Fruit fly (Drosophila melanogaster) whole organism, wandering third instar larva: ENCODE data around the gene Cdk2.

ENCODE experiments used
- Abd-B ChIP-seq: fragments of >200 bp; optimal IDR thresholded peaks from 2 replicates; lab custom pipeline; 2017; ENCODE audit warnings: missing biosample characterization, missing genetic modification characterization
- CG32264 ChIP-seq: fragments of 200-800 bp; sonication (Bioruptor generic); optimal IDR thresholded peaks from 2 replicates; lab custom pipeline; 2016; ENCODE audit warnings: missing biosample characterization, missing genetic modification characterization
- CG9705 ChIP-seq: fragments of 200-800 bp; sonication (Bioruptor generic); optimal IDR thresholded peaks from 2 replicates; lab custom pipeline; 2018; ENCODE audit warnings: missing biosample characterization, mild to moderate bottlenecking, missing genetic modification characterization
- CrebA ChIP-seq: fragments of 200-800 bp; sonication (Bioruptor generic); optimal IDR thresholded peaks from 2 replicates; lab custom pipeline; 2016; ENCODE audit warnings: missing biosample characterization, mild to moderate bottlenecking, missing genetic modification characterization, borderline replicate concordance
- Dfd ChIP-seq: fragments of >200 bp; optimal IDR thresholded peaks from 2 replicates; lab custom pipeline; 2017; ENCODE audit warnings: missing biosample characterization, missing genetic modification characterization
- Dif ChIP-seq: fragments of 200-275, 200-300 bp; sonication (Bioruptor generic); optimal IDR thresholded peaks from 2 replicates; lab custom pipeline; 2018; ENCODE audit warnings: missing biosample characterization, missing genetic modification characterization; ENCODE audit not compliant: partially characterized antibody
- GATAd ChIP-seq: sonication (Bioruptor generic); optimal IDR thresholded peaks from 2 replicates; lab custom pipeline; 2016; ENCODE audit warnings: missing biosample characterization, missing genetic modification characterization
- HLH106 ChIP-seq: fragments of 200-800 bp; optimal IDR thresholded peaks from 3 replicates; lab custom pipeline; 2019; ENCODE audit warnings: missing biosample characterization, mild to moderate bottlenecking, missing genetic modification characterization, moderate library complexity
- Hnf4 ChIP-seq: fragments of 200-800 bp; sonication (Bioruptor generic); optimal IDR thresholded peaks from 2 replicates; lab custom pipeline; 2016; ENCODE audit warnings: missing biosample characterization, mild to moderate bottlenecking, missing genetic modification characterization
- Hr78 ChIP-seq: fragments of >200 bp; optimal IDR thresholded peaks from 2 replicates; lab custom pipeline; 2017; ENCODE audit warnings: missing biosample characterization, missing genetic modification characterization
- Hr83 ChIP-seq: fragments of 200-300 bp; sonication (Bioruptor generic); optimal IDR thresholded peaks from 2 replicates; lab custom pipeline; 2016; ENCODE audit warnings: missing biosample characterization, mild to moderate bottlenecking, missing genetic modification characterization, moderate library complexity; ENCODE audit not compliant: poor library complexity, severe bottlenecking
- Jra ChIP-seq: sonication (Bioruptor generic); optimal IDR thresholded peaks from 2 replicates; lab custom pipeline; 2016; ENCODE audit warnings: missing biosample characterization, missing genetic modification characterization
- Mio ChIP-seq: sonication (Bioruptor generic); optimal IDR thresholded peaks from 2 replicates; lab custom pipeline; 2016; ENCODE audit warnings: missing biosample characterization, missing genetic modification characterization
- Myc ChIP-seq: fragments of >200 bp; optimal IDR thresholded peaks from 2 replicates; lab custom pipeline; 2017
- N ChIP-seq: fragments of >200 bp; optimal IDR thresholded peaks from 2 replicates; lab custom pipeline; 2018; ENCODE audit warnings: missing biosample characterization, missing external identifiers, missing genetic modification characterization
- OdsH ChIP-seq: fragments of 200-800 bp; sonication (Bioruptor generic); optimal IDR thresholded peaks from 2 replicates; lab custom pipeline; 2016; ENCODE audit warnings: missing biosample characterization, mild to moderate bottlenecking, missing genetic modification characterization
- Rel ChIP-seq, 2 experiments: fragments of 200-800 bp; sonication (Bioruptor generic) in 1 of 2; optimal IDR thresholded peaks; 2 replicates in 1 of 2; 3 replicates in 1 of 2; lab custom pipeline; 2016 to 2019; ENCODE audit warnings: mild to moderate bottlenecking in 2 of 2, missing biosample characterization in 2 of 2, missing genetic modification characterization in 2 of 2, moderate library complexity in 1 of 2
- Sp1 ChIP-seq: fragments of 200-800 bp; sonication (Bioruptor generic); optimal IDR thresholded peaks from 3 replicates; lab custom pipeline; 2019; ENCODE audit warnings: missing biosample characterization, mild to moderate bottlenecking, missing genetic modification characterization, moderate library complexity
- Vsx2 ChIP-seq: fragments of 200-300, 225-300 bp; sonication (Bioruptor generic); optimal IDR thresholded peaks from 2 replicates; lab custom pipeline; 2018; ENCODE audit warnings: missing biosample characterization, missing genetic modification characterization; ENCODE audit not compliant: partially characterized antibody
- br ChIP-seq: fragments of 200-800 bp; sonication (Bioruptor generic); optimal IDR thresholded peaks from 2 replicates; lab custom pipeline; 2016; ENCODE audit warnings: missing biosample characterization, missing genetic modification characterization
- brk ChIP-seq: fragments of 200-800 bp; sonication (Bioruptor generic); optimal IDR thresholded peaks from 2 replicates; lab custom pipeline; 2016; ENCODE audit warnings: missing biosample characterization, mild to moderate bottlenecking, missing genetic modification characterization
- dl ChIP-seq, 2 experiments: fragments of 175-275, 200-275 bp in 1 of 2; fragments of 200-275 bp in 1 of 2; sonication (Bioruptor generic); optimal IDR thresholded peaks; lab custom pipeline; 2018; ENCODE audit warnings: mild to moderate bottlenecking in 2 of 2, missing biosample characterization in 2 of 2, missing genetic modification characterization in 2 of 2, moderate library complexity in 2 of 2; ENCODE audit not compliant: partially characterized antibody in 2 of 2, insufficient read depth in 1 of 2
- dmrt93B ChIP-seq: fragments of 200-800 bp; sonication (Bioruptor generic); optimal IDR thresholded peaks from 2 replicates; lab custom pipeline; 2018; ENCODE audit warnings: missing biosample characterization, mild to moderate bottlenecking, missing genetic modification characterization
- dsf ChIP-seq: sonication (Bioruptor generic); optimal IDR thresholded peaks from 2 replicates; lab custom pipeline; 2016; ENCODE audit warnings: missing biosample characterization, missing genetic modification characterization, borderline replicate concordance
- ey ChIP-seq: fragments of 200-800 bp; sonication (Bioruptor generic); optimal IDR thresholded peaks from 2 replicates; lab custom pipeline; 2016; ENCODE audit warnings: missing biosample characterization, missing genetic modification characterization
- foxo ChIP-seq, 2 experiments: fragments of 200-800 bp; sonication (Bioruptor generic); optimal IDR thresholded peaks; 2 replicates in 1 of 2; 3 replicates in 1 of 2; lab custom pipeline; 2016 to 2017; ENCODE audit warnings: missing biosample characterization in 2 of 2, missing genetic modification characterization in 2 of 2
- fru ChIP-seq: fragments of 200-800 bp; sonication (Bioruptor generic); optimal IDR thresholded peaks from 3 replicates; lab custom pipeline; 2016; ENCODE audit warnings: missing biosample characterization, mild to moderate bottlenecking, missing genetic modification characterization
- h ChIP-seq: fragments of 200-800 bp; sonication (Bioruptor generic); optimal IDR thresholded peaks from 3 replicates; lab custom pipeline; 2016; ENCODE audit warnings: missing biosample characterization, mild to moderate bottlenecking, missing genetic modification characterization
- jim ChIP-seq: fragments of 175-275, 200-325 bp; sonication (Bioruptor generic); optimal IDR thresholded peaks from 2 replicates; lab custom pipeline; 2016; ENCODE audit warnings: missing biosample characterization, mild to moderate bottlenecking, missing genetic modification characterization
- lola ChIP-seq: fragments of >200 bp; optimal IDR thresholded peaks from 2 replicates; lab custom pipeline; 2017; ENCODE audit warnings: missing biosample characterization, missing genetic modification characterization
- pan ChIP-seq: fragments of >200 bp; optimal IDR thresholded peaks from 2 replicates; lab custom pipeline; 2017
- psq ChIP-seq: fragments of 200-800 bp; sonication (Bioruptor generic); optimal IDR thresholded peaks from 3 replicates; lab custom pipeline; 2017; ENCODE audit warnings: missing biosample characterization, mild to moderate bottlenecking, missing genetic modification characterization, moderate library complexity
- rgr ChIP-seq: fragments of 200-800 bp; sonication (Bioruptor generic); optimal IDR thresholded peaks from 3 replicates; lab custom pipeline; 2016; ENCODE audit warnings: missing biosample characterization, mild to moderate bottlenecking, missing genetic modification characterization
- sage ChIP-seq: fragments of 200-800 bp; sonication (Bioruptor generic); optimal IDR thresholded peaks from 2 replicates; lab custom pipeline; 2016; ENCODE audit warnings: missing biosample characterization, mild to moderate bottlenecking, missing genetic modification characterization
- sv ChIP-seq: fragments of 200-800 bp; sonication (Bioruptor generic); optimal IDR thresholded peaks from 3 replicates; lab custom pipeline; 2016; ENCODE audit warnings: missing biosample characterization, missing genetic modification characterization
- tai ChIP-seq: sonication (Bioruptor generic); optimal IDR thresholded peaks from 2 replicates; lab custom pipeline; 2016; ENCODE audit warnings: missing biosample characterization, missing genetic modification characterization
- usp ChIP-seq: fragments of >200 bp; optimal IDR thresholded peaks from 2 replicates; lab custom pipeline; 2017; ENCODE audit warnings: missing biosample characterization, missing genetic modification characterization
- woc ChIP-seq: sonication (Bioruptor generic); optimal IDR thresholded peaks from 2 replicates; lab custom pipeline; 2016; ENCODE audit warnings: missing biosample characterization, mild to moderate bottlenecking, missing genetic modification characterization

The Cdk2 gene

dm6 chr3R:20772543-20772942 is 37.1 kb downstream of the Cdk2 start, which contains the start of gene Takl1:
Takl1 (minus strand) TSS chr3R:20772601.
- TF ChIP-seq Rel (GFP tag; optimal IDR thresholded peaks at IDR 0.05; lab: Kevin White, UChicago): no peak
- TF ChIP-seq Rel (tag; optimal IDR thresholded peaks at IDR 0.05; lab: Kevin White, UChicago): peak; percentile 97
- TF ChIP-seq Dif (GFP tag; lab: Kevin White, UChicago): no peak
- no peak for TF ChIP-seq OdsH (GFP tag; lab: Kevin White, UChicago)

dm6 chr3R:20773174-20773573 is 37.8 kb downstream of the Cdk2 start:
- TF ChIP-seq foxo (GFP tag; optimal IDR thresholded peaks at IDR 0.05; lab: Kevin White, UChicago) (peak in 1 of 2 experiments; percentile 19), HLH106 (tag; lab: Kevin White, UChicago) (no peak)

- TF ChIP-seq foxo (GFP tag; optimal IDR thresholded peaks at IDR 0.05; lab: Kevin White, UChicago) (no peak), GATAd (GFP tag; lab: Kevin White, UChicago) (no peak), Dif (GFP tag; lab: Kevin White, UChicago) (no peak), h (GFP tag; lab: Kevin White, UChicago) (no peak), Jra (GFP tag; lab: Kevin White, UChicago) (no peak), psq (GFP tag; lab: Kevin White, UChicago) (no peak), CG9705 (GFP tag; lab: Kevin White, UChicago) (no peak), sage (no peak), br (GFP tag; lab: Kevin White, UChicago) (no peak), Hr83 (no peak), rgr (no peak), Mio (GFP tag; lab: Kevin White, UChicago) (no peak), tai (no peak), fru (no peak), CG32264 (GFP tag; lab: Kevin White, UChicago) (no peak), Hr78 (GFP tag; lab: Kevin White, UChicago) (no peak), sv (GFP tag; lab: Kevin White, UChicago) (no peak)
- TF ChIP-seq, all 38 proteins: peak for 0
Measured at dm6 chr3R:20774125-20774524, 38.7 kb downstream of the Cdk2 start.

DNA sequence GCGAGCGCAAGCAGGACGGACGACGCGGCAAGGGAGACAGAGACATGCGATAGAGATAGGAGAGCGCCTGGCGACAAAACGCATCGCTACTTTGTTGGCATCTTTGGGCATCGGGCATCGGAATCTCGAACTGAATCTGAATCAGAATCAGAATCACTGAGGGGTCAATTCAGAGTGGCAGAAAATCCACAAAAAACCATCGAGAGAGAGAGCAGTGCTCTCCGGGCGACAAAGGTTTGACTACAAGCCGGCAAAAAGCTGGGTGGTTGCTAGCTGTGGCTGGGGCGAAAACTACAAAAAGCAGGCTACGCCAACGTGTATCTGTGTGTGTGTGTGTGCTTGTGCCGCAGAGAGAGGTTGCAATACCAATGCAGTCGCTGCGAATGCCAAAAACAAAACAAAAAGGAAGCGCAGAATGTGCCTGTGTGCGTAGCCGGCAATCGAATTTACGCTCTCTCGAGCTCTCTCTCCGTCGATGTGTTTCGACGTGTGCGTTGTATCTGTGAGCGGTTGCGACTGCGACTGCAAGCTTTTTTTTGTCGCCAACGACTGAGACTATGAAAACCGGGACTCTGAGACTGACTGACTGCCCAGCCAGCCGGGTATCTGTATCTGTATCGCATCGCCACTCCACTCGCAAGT is 43.0 kb downstream of the Cdk2 start:
- TF ChIP-seq br (GFP tag; lab: Kevin White, UChicago): peak; percentile 60
- TF ChIP-seq Dif (GFP tag; lab: Kevin White, UChicago): peak; percentile 82
- TF ChIP-seq CG9705 (GFP tag; lab: Kevin White, UChicago): peak; percentile 29
- TF ChIP-seq CG32264 (GFP tag; lab: Kevin White, UChicago): peak; percentile 85
- no peak for TF ChIP-seq sv (GFP tag; lab: Kevin White, UChicago)
- TF ChIP-seq HLH106 (tag; lab: Kevin White, UChicago): peak; percentile 25
- TF ChIP-seq N: peak; percentile 91
- peak; percentile 88 for TF ChIP-seq Hr83
- peak; percentile 23 to 96 for TF ChIP-seq foxo (GFP tag; optimal IDR thresholded peaks at IDR 0.05; lab: Kevin White, UChicago)
- TF ChIP-seq CrebA (GFP tag; lab: Kevin White, UChicago): peak; percentile 98
- TF ChIP-seq usp: no peak
- peak; percentile 79 for TF ChIP-seq Abd-B (GFP tag; lab: Kevin White, UChicago)
- TF ChIP-seq Hnf4 (GFP tag; lab: Kevin White, UChicago): peak; percentile 80
- peak; percentile 94 for TF ChIP-seq sage
- TF ChIP-seq Rel (GFP tag; optimal IDR thresholded peaks at IDR 0.05; lab: Kevin White, UChicago): peak; percentile 99
- TF ChIP-seq Rel (tag; optimal IDR thresholded peaks at IDR 0.05; lab: Kevin White, UChicago): peak; percentile 80
- no peak for TF ChIP-seq Dfd (GFP tag; lab: Kevin White, UChicago)
- TF ChIP-seq GATAd (GFP tag; lab: Kevin White, UChicago): no peak
- TF ChIP-seq h (GFP tag; lab: Kevin White, UChicago): peak; percentile 81
- TF ChIP-seq rgr: peak; percentile 59
- TF ChIP-seq dsf (GFP tag; lab: Kevin White, UChicago): peak; percentile 39
- no peak for TF ChIP-seq dmrt93B
- TF ChIP-seq pan (lab: Kevin White, UChicago): no peak
- TF ChIP-seq fru: peak; percentile 44
- TF ChIP-seq jim (GFP tag; lab: Kevin White, UChicago): peak; percentile 92
- peak; percentile 93 for TF ChIP-seq Sp1
- TF ChIP-seq ey (GFP tag; lab: Kevin White, UChicago): no peak
- peak; percentile 69 for TF ChIP-seq Vsx2 (GFP tag; lab: Kevin White, UChicago)
- no peak for TF ChIP-seq lola (GFP tag; lab: Kevin White, UChicago)
- peak; percentile 92 for TF ChIP-seq brk
- TF ChIP-seq Myc (lab: Kevin White, UChicago): no peak
- TF ChIP-seq tai: no peak
- TF ChIP-seq dl (GFP tag; optimal IDR thresholded peaks at IDR 0.05; lab: Kevin White, UChicago; ENCODE audit: insufficient read depth in 1 of 2, partially characterized antibody in 2 of 2): peak; percentile 51 to 72
- TF ChIP-seq psq (GFP tag; lab: Kevin White, UChicago): peak; percentile 78
- no peak for TF ChIP-seq Mio (GFP tag; lab: Kevin White, UChicago)
- peak; percentile 67 for TF ChIP-seq woc
- TF ChIP-seq OdsH (GFP tag; lab: Kevin White, UChicago): peak; percentile 37
- peak; percentile 75 for TF ChIP-seq Jra (GFP tag; lab: Kevin White, UChicago)
- peak; percentile 45 for TF ChIP-seq Hr78 (GFP tag; lab: Kevin White, UChicago)
- TF ChIP-seq, all 38 proteins: peak for 27
